Fruit fly (Drosophila melanogaster): ENCODE data around the gene Or85a.

DNA sequence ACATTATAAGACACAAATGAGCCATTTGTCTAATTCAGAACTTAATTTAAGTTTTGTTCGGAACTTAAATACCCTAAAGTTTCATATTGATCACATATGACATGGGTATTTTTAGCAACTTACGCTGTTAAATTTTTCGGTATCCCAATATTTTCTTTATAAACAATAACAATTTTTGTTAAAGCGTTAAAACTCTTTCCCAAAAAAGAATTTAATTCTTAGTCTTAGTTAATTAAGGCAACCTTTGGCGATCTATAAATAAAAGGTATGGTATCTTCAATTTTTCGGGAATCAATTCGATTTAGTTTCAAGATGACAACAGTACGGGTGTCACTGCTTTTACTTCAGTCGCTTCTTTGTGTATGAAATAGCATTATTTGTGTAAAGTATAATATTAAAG is 30.6 kb upstream of the Or85a start, which contains the start of gene CG31464:
- TF ChIP-seq pan (optimal IDR thresholded peaks at IDR 0.05): no peak
- TF ChIP-seq EcR (GFP tag; optimal IDR thresholded peaks at IDR 0.05): no peak
- TF ChIP-seq psq (optimal IDR thresholded peaks at IDR 0.05): no peak
- no peak for TF ChIP-seq Dll (optimal IDR thresholded peaks at IDR 0.05)
